Fruit fly (Drosophila melanogaster): Measurements from ENCODE around the gene CG4570.

Gene CG4570

DNA sequence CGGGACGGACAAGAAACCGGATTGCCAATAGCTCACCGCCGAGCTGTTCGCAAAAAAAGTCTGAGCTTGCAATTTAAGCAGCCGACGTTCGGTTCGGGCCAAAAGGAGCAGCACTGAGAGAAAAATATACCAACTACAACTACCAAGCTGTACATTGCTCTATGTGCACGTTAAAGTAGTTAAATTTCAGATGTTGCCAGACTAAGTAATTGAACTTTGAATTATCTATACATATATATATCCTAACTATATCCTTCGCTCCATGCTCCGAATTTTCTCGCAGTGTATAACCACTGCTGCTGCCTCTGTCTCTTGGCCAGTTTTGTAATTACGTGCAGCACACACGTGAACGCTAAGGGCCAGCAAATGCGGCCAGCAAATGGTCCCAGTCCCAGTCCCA lies 21.7 kb upstream of the CG4570 start (continued):
- peak; percentile 95 for TF ChIP-seq cyc (GFP tag; optimal IDR thresholded peaks at IDR 0.05)
- TF ChIP-seq topi (GFP tag; optimal IDR thresholded peaks at IDR 0.05), result peak; percentile 96
- TF ChIP-seq pdm3 (GFP tag; optimal IDR thresholded peaks at IDR 0.05), result peak; percentile 93
- TF ChIP-seq CG3919 (GFP tag; optimal IDR thresholded peaks at IDR 0.05), result peak; percentile 98
- peak; percentile 88 for TF ChIP-seq Blimp-1 (GFP tag; optimal IDR thresholded peaks at IDR 0.05)
- TF ChIP-seq CG6276 (GFP tag; optimal IDR thresholded peaks at IDR 0.05), result peak; percentile 95
- peak; percentile 94 for TF ChIP-seq CG16779 (tag; optimal IDR thresholded peaks at IDR 0.05)
- peak; percentile 92 for TF ChIP-seq CG8319 (GFP tag; optimal IDR thresholded peaks at IDR 0.05)
- TF ChIP-seq dac (GFP tag; optimal IDR thresholded peaks at IDR 0.05), result peak; percentile 92
- peak; percentile 98 for TF ChIP-seq Eip93F (GFP tag; optimal IDR thresholded peaks at IDR 0.05)
- TF ChIP-seq fd59A (GFP tag; optimal IDR thresholded peaks at IDR 0.05), result peak; percentile 93
- TF ChIP-seq ss (GFP tag; optimal IDR thresholded peaks at IDR 0.05), result peak; percentile 95 to 98
- TF ChIP-seq CG34406 (GFP tag; optimal IDR thresholded peaks at IDR 0.05), result peak; percentile 95
- TF ChIP-seq eg (GFP tag; IDR thresholded peaks at IDR 0.05), result peak; percentile 97
- peak; percentile 97 for TF ChIP-seq Eip75B (GFP tag; optimal IDR thresholded peaks at IDR 0.05)
- TF ChIP-seq svp (GFP tag), result peak; percentile 99
- peak; percentile 93 for TF ChIP-seq CG4318 (GFP tag; optimal IDR thresholded peaks at IDR 0.05)

DNA sequence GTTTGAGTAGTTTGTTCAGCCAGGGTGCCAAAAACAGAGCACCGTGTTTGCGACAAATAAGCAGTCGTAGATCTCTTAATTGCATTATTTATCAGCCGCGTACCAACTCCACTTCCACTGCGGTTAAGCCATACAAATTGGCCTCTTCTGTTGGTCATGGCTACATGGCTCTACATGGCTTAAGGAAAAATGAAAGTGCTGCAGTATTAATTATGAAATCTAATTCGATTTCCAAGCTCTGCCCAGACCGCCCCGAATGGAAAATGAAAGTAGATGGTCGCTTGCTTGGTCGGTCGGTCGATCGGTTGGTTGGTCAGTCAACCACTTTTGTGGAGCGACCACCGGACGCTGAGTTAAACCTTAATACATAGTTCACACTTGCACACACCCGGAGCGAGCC lies 19.7 kb upstream of the CG4570 start:
- no peak for TF ChIP-seq CG16779 (tag; optimal IDR thresholded peaks at IDR 0.05)
- TF ChIP-seq CG11294 (GFP tag; IDR thresholded peaks at IDR 0.05), result no peak
- TF ChIP-seq Hr4 (GFP tag; optimal IDR thresholded peaks at IDR 0.05), result no peak
- TF ChIP-seq Eip78C (GFP tag), result no peak
- no peak for TF ChIP-seq CG6163 (GFP tag; IDR thresholded peaks at IDR 0.05)
- no peak for TF ChIP-seq CG31627 (GFP tag; optimal IDR thresholded peaks at IDR 0.05)
- no peak for TF ChIP-seq net (GFP tag; optimal IDR thresholded peaks at IDR 0.05)
- no peak for TF ChIP-seq CG10631 (GFP tag; optimal IDR thresholded peaks at IDR 0.05)
- TF ChIP-seq spab (GFP tag; optimal IDR thresholded peaks at IDR 0.05), result no peak
- TF ChIP-seq salr (GFP tag; optimal IDR thresholded peaks at IDR 0.05), result no peak
- TF ChIP-seq lz (GFP tag; optimal IDR thresholded peaks at IDR 0.05), result no peak
- no peak for TF ChIP-seq Lpt (GFP tag; optimal IDR thresholded peaks at IDR 0.05)
- TF ChIP-seq Hr39 (GFP tag; optimal IDR thresholded peaks at IDR 0.05), result no peak
- no peak for TF ChIP-seq Eip93F (GFP tag; optimal IDR thresholded peaks at IDR 0.05)

DNA sequence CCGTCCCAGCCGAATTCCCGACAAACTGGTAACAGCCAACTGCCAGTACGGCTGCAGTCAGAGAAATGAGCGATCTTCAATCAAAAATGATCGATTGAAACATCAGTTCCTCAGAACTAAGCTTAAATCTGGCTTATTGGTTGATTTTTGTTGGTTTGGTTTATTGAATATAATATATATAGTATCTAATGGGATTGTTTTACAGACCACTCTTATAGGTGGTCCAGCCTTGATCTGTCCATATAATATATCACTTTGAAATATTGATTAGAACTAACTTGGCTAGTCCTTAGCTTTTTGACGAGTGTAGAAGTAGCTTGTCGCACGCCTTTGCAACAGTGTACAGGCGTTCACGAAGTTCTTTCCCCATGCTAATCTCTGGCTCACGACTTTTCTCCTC lies 14.2 kb upstream of the CG4570 start:
- TF ChIP-seq CG4318 (GFP tag; optimal IDR thresholded peaks at IDR 0.05) (no peak), net (GFP tag; optimal IDR thresholded peaks at IDR 0.05) (no peak), CG11902 (GFP tag; optimal IDR thresholded peaks at IDR 0.05) (no peak), CG6808 (GFP tag; optimal IDR thresholded peaks at IDR 0.05) (peak; percentile 44), Gug (GFP tag; IDR thresholded peaks at IDR 0.05) (no peak), Hr38 (GFP tag; optimal IDR thresholded peaks at IDR 0.05) (no peak), CG32006 (GFP tag; optimal IDR thresholded peaks at IDR 0.05) (peak; percentile 48), CG6163 (GFP tag; IDR thresholded peaks at IDR 0.05) (no peak), achi (GFP tag; optimal IDR thresholded peaks at IDR 0.05) (peak; percentile 20), dsx (GFP tag; optimal IDR thresholded peaks at IDR 0.05; ENCODE audit: poor library complexity, severe bottlenecking) (peak; percentile 61), fd59A (GFP tag; optimal IDR thresholded peaks at IDR 0.05) (peak; percentile 16), CG3919 (GFP tag; optimal IDR thresholded peaks at IDR 0.05) (peak; percentile 24), ss (GFP tag; optimal IDR thresholded peaks at IDR 0.05) (peak; percentile 4 to 31), acj6 (GFP tag; optimal IDR thresholded peaks at IDR 0.05) (peak; percentile 19), CG3032 (tag; optimal IDR thresholded peaks at IDR 0.05) (peak; percentile 58), CG34406 (GFP tag; optimal IDR thresholded peaks at IDR 0.05) (no peak), CG10631 (GFP tag; optimal IDR thresholded peaks at IDR 0.05) (peak; percentile 28), Eip78C (GFP tag) (peak; percentile 70), Ets96B (tag; optimal IDR thresholded peaks at IDR 0.05) (peak; percentile 31), CG15336 (GFP tag; IDR thresholded peaks at IDR 0.05) (0 out of 2 replicates have a peak, but pooled peaks have one; percentile 12), CG10669 (GFP tag; optimal IDR thresholded peaks at IDR 0.05) (peak; percentile 30)

Data from whole organism, prepupa.